Worm (Caenorhabditis elegans) whole organism, L3 larva: Measurements from ENCODE around the gene fmo-4.
A peak's percentile ranks its signal among the peaks of the same experiment; 100 is the strongest.

ENCODE experiments used
- R02D3.7 ChIP-seq: fragments of 150-350 bp; optimal IDR thresholded peaks from 2 replicates; lab custom pipeline; 2014; ENCODE audit warnings: missing biosample characterization, missing genetic modification characterization
- aly-2 ChIP-seq: fragments of 150-350 bp; optimal IDR thresholded peaks from 2 replicates; lab custom pipeline; 2014; ENCODE audit warnings: missing biosample characterization, missing genetic modification characterization
- ama-1 ChIP-seq: fragments of 150-350 bp; optimal IDR thresholded peaks from 2 replicates; lab custom pipeline; 2018
- ceh-16 ChIP-seq: sonication (generic microtip); optimal IDR thresholded peaks from 2 replicates; lab custom pipeline; 2017; ENCODE audit warnings: missing biosample characterization, missing genetic modification characterization
- ceh-28 ChIP-seq: fragments of 150-350 bp; optimal IDR thresholded peaks from 2 replicates; lab custom pipeline; 2014; ENCODE audit warnings: missing biosample characterization, missing genetic modification reagents, missing genetic modification characterization
- ceh-82 ChIP-seq: fragments of 150-350 bp; optimal IDR thresholded peaks from 2 replicates; lab custom pipeline; 2014; ENCODE audit warnings: missing biosample characterization, missing genetic modification characterization
- daf-12 ChIP-seq: fragments of 150-350 bp; optimal IDR thresholded peaks from 2 replicates; lab custom pipeline; 2014; ENCODE audit warnings: missing biosample characterization, missing genetic modification reagents, missing genetic modification characterization
- egl-27 ChIP-seq: sonication (generic microtip); optimal IDR thresholded peaks from 4 replicates; lab custom pipeline; 2017; ENCODE audit warnings: missing biosample characterization, missing genetic modification reagents, missing genetic modification characterization
- elt-2 ChIP-seq: sonication (generic microtip); optimal IDR thresholded peaks from 2 replicates; lab custom pipeline; 2016; ENCODE audit warnings: missing genetic modification reagents, mild to moderate bottlenecking, missing genetic modification characterization, missing compliant biosample characterization
- fkh-2 ChIP-seq: fragments of 150-350 bp; optimal IDR thresholded peaks from 2 replicates; lab custom pipeline; 2014; ENCODE audit warnings: missing biosample characterization, missing genetic modification reagents, missing genetic modification characterization
- fos-1 ChIP-seq: fragments of 150-350 bp; optimal IDR thresholded peaks from 2 replicates; lab custom pipeline; 2014; ENCODE audit warnings: missing biosample characterization, missing genetic modification characterization
- hmg-11 ChIP-seq: sonication (generic microtip); optimal IDR thresholded peaks from 2 replicates; lab custom pipeline; 2016; ENCODE audit warnings: missing genetic modification characterization, missing compliant biosample characterization
- jun-1 ChIP-seq: fragments of 150-350 bp; optimal IDR thresholded peaks from 2 replicates; lab custom pipeline; 2014; ENCODE audit warnings: missing biosample characterization, missing genetic modification reagents, missing genetic modification characterization
- lin-39 ChIP-seq: fragments of 150-350 bp; optimal IDR thresholded peaks from 2 replicates; lab custom pipeline; 2018; ENCODE audit warnings: missing biosample characterization, missing genetic modification reagents, missing genetic modification characterization
- lsy-12 ChIP-seq: sonication (generic microtip); optimal IDR thresholded peaks from 2 replicates; lab custom pipeline; 2016; ENCODE audit warnings: mild to moderate bottlenecking, missing genetic modification characterization, missing compliant biosample characterization
- mdl-1 ChIP-seq: fragments of 150-350 bp; optimal IDR thresholded peaks from 2 replicates; lab custom pipeline; 2014; ENCODE audit warnings: missing biosample characterization, missing genetic modification characterization
- mml-1 ChIP-seq: fragments of 150-350 bp; sonication (generic microtip); optimal IDR thresholded peaks from 3 replicates; lab custom pipeline; 2014; ENCODE audit warnings: missing biosample characterization, missing genetic modification characterization
- nfya-1 ChIP-seq: sonication (generic microtip); optimal IDR thresholded peaks from 2 replicates; lab custom pipeline; 2017; ENCODE audit warnings: missing genetic modification characterization, mild to moderate bottlenecking, missing compliant biosample characterization, antibody characterized with exemption, moderate library complexity; ENCODE audit not compliant: insufficient read depth
- nhr-11 ChIP-seq: fragments of 150-350 bp; optimal IDR thresholded peaks from 2 replicates; lab custom pipeline; 2014; ENCODE audit warnings: missing biosample characterization, missing genetic modification characterization
- nhr-23 ChIP-seq: fragments of 150-350 bp; optimal IDR thresholded peaks from 2 replicates; lab custom pipeline; 2014; ENCODE audit warnings: missing biosample characterization, missing genetic modification reagents, missing genetic modification characterization
- nhr-237 ChIP-seq: fragments of 150-350 bp; optimal IDR thresholded peaks from 2 replicates; lab custom pipeline; 2014; ENCODE audit warnings: missing biosample characterization, missing genetic modification characterization
- nhr-25 ChIP-seq: sonication (generic microtip); optimal IDR thresholded peaks from 2 replicates; lab custom pipeline; 2017; ENCODE audit warnings: missing biosample characterization, missing genetic modification characterization
- nhr-28 ChIP-seq: fragments of 150-350 bp; optimal IDR thresholded peaks from 2 replicates; lab custom pipeline; 2014; ENCODE audit warnings: missing biosample characterization, missing genetic modification characterization
- nhr-43 ChIP-seq: sonication (generic microtip); optimal IDR thresholded peaks from 2 replicates; lab custom pipeline; 2016; ENCODE audit warnings: mild to moderate bottlenecking, missing genetic modification characterization, missing compliant biosample characterization; ENCODE audit not compliant: poor library complexity, severe bottlenecking
- nhr-67 ChIP-seq: fragments of 150-350 bp; optimal IDR thresholded peaks from 2 replicates; lab custom pipeline; 2014; ENCODE audit warnings: missing biosample characterization, missing genetic modification characterization
- nhr-77 ChIP-seq: fragments of 150-350 bp; optimal IDR thresholded peaks from 2 replicates; lab custom pipeline; 2014; ENCODE audit warnings: missing biosample characterization, missing genetic modification characterization
- pha-4 ChIP-seq: fragments of 150-350 bp; optimal IDR thresholded peaks from 2 replicates; lab custom pipeline; 2014; ENCODE audit warnings: missing biosample characterization, missing genetic modification reagents, missing genetic modification characterization
- pqm-1 ChIP-seq: fragments of 150-350 bp; optimal IDR thresholded peaks from 2 replicates; lab custom pipeline; 2017; ENCODE audit warnings: missing biosample characterization, missing genetic modification characterization, inconsistent platforms
- skn-1 ChIP-seq: fragments of 150-350 bp; optimal IDR thresholded peaks from 2 replicates; lab custom pipeline; 2014; ENCODE audit warnings: missing biosample characterization, missing genetic modification characterization
- tbx-2 ChIP-seq: sonication (generic microtip); optimal IDR thresholded peaks from 2 replicates; lab custom pipeline; 2016; ENCODE audit warnings: mild to moderate bottlenecking, missing genetic modification characterization, missing compliant biosample characterization
- unc-62 ChIP-seq: fragments of 150-350 bp; sonication (generic microtip); optimal IDR thresholded peaks from 4 replicates; lab custom pipeline; 2014; ENCODE audit warnings: missing biosample characterization, missing genetic modification reagents, missing genetic modification characterization
- zag-1 ChIP-seq: fragments of 150-350 bp; optimal IDR thresholded peaks from 2 replicates; lab custom pipeline; 2014; ENCODE audit warnings: missing biosample characterization, missing genetic modification characterization
- ztf-11 ChIP-seq: fragments of 150-350 bp; optimal IDR thresholded peaks from 2 replicates; lab custom pipeline; 2014; ENCODE audit warnings: missing biosample characterization, missing genetic modification characterization
- ztf-4 ChIP-seq: fragments of 150-350 bp; optimal IDR thresholded peaks from 2 replicates; lab custom pipeline; 2014; ENCODE audit warnings: missing biosample characterization, missing genetic modification characterization

fmo-4 gene

ce11 chrV:13654394-13654792 is 47.9 kb upstream of the fmo-4 start:
- TF ChIP-seq nhr-43 (tag; lab: Kevin White, UChicago) (peak; percentile 34), ama-1 (lab: Kevin White, UChicago) (peak; percentile 70), pha-4 (peak; percentile 1), fkh-2 (tag; lab: Kevin White, UChicago) (no peak)
- TF ChIP-seq, all 47 proteins: peak for 3

ce11 chrV:13653713-13654393 is 47.4 kb upstream of the fmo-4 start, which contains the start of gene lpin-1:
Gene lpin-1 (minus strand): TSS chrV:13654129.
- TF ChIP-seq nhr-23 (tag; lab: Kevin White, UChicago) = peak; percentile 32
- peak; percentile 11 for TF ChIP-seq lsy-12 (tag; lab: Kevin White, UChicago)
- TF ChIP-seq nhr-43 (tag; lab: Kevin White, UChicago) = peak; percentile 0
- peak; percentile 72 for TF ChIP-seq elt-2 (tag; lab: Kevin White, UChicago)
- no peak for TF ChIP-seq nhr-237 (tag; lab: Kevin White, UChicago)
- TF ChIP-seq pha-4 = no peak
- no peak for TF ChIP-seq unc-62 (GFP tag; lab: Kevin White, UChicago)
- TF ChIP-seq pqm-1 (tag; lab: Kevin White, UChicago) = peak; percentile 79
- peak; percentile 19 for TF ChIP-seq nhr-25 (tag; lab: Kevin White, UChicago)

- TF ChIP-seq nhr-43 (tag; lab: Kevin White, UChicago) = peak; percentile 55
- peak; percentile 4 for TF ChIP-seq elt-2 (tag; lab: Kevin White, UChicago)
- no peak for TF ChIP-seq daf-12 (tag; lab: Kevin White, UChicago)
Observed at ce11 chrV:13652322-13652721, 45.8 kb upstream of the fmo-4 start.

DNA sequence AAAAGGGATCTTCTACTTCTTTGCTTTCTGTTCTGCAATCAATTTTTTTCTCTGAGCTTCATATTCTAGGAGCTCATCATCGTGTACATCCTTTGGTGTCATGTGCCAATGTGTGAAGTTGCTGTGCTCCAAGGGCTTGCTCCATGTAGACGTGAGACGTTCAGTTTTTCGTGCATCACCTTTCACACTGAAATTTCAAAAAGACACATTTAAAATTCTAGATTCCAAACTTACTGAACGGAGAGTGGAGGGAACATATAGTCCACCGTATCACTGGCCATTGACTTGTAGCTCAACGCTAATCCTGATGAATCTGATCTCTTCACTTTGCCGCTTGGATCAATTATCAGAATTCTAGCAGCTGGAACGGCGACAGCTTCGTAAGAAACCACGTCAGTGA is 44.3 kb upstream of the fmo-4 start:
- no peak for TF ChIP-seq unc-62 (GFP tag; lab: Kevin White, UChicago)
- no peak for TF ChIP-seq nhr-77 (tag; lab: Kevin White, UChicago)
- TF ChIP-seq jun-1 (tag; lab: Kevin White, UChicago) = no peak
- TF ChIP-seq nfya-1 (tag; lab: Kevin White, UChicago) = no peak
- no peak for TF ChIP-seq R02D3.7 (tag; lab: Kevin White, UChicago)
- no peak for TF ChIP-seq nhr-25 (tag; lab: Kevin White, UChicago)
- TF ChIP-seq hmg-11 (tag; lab: Kevin White, UChicago) = no peak
- no peak for TF ChIP-seq mdl-1 (tag; lab: Kevin White, UChicago)
- TF ChIP-seq nhr-11 (tag; lab: Kevin White, UChicago) = no peak
- no peak for TF ChIP-seq tbx-2 (tag; lab: Kevin White, UChicago)

ce11 chrV:13649730-13650349 is 43.3 kb upstream of the fmo-4 start, which contains the start of gene H37A05.4:
Gene H37A05.4 (minus strand): TSS chrV:13649780.
- TF ChIP-seq lin-39 (tag; lab: Kevin White, UChicago) (no peak), nhr-43 (tag; lab: Kevin White, UChicago) (peak; percentile 94), tbx-2 (tag; lab: Kevin White, UChicago) (peak; percentile 7), lsy-12 (tag; lab: Kevin White, UChicago) (peak; percentile 73), ceh-82 (tag; lab: Kevin White, UChicago) (no peak), ztf-4 (tag; lab: Kevin White, UChicago) (no peak), elt-2 (tag; lab: Kevin White, UChicago) (peak; percentile 40), nhr-23 (tag; lab: Kevin White, UChicago) (peak; percentile 35), zag-1 (tag; lab: Kevin White, UChicago) (no peak), skn-1 (tag; lab: Kevin White, UChicago) (no peak), ztf-11 (tag; lab: Kevin White, UChicago) (no peak), ama-1 (lab: Kevin White, UChicago) (peak; percentile 33), aly-2 (tag; lab: Kevin White, UChicago) (peak; percentile 18)
- TF ChIP-seq, all 47 proteins: peak for 7

DNA sequence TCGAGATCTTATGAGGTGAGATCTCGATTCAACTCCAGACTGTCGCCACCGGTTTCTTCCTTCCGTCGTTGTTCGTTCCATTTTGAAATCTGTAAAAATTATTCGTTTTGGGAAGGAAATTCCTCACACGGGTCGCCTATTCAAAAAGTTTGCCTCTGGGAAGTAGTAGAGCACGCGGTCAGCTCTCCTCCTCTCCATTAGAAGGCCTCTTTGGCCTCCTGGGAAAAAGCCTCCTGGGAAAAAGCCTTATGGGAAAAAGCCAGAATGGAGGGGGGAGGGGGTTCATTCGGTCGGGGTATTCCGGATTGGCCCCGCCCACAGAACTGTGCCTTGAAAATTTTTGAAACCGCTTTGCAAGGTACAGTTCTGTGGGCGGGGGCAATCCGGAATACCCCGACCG is 41.1 kb upstream of the fmo-4 start:
- TF ChIP-seq pha-4 = no peak
- no peak for TF ChIP-seq nhr-28
- no peak for TF ChIP-seq nhr-67 (tag; lab: Kevin White, UChicago)
- TF ChIP-seq fos-1 (tag; lab: Kevin White, UChicago) = no peak
- no peak for TF ChIP-seq nhr-25 (tag; lab: Kevin White, UChicago)
- TF ChIP-seq daf-12 (tag; lab: Kevin White, UChicago) = no peak
- no peak for TF ChIP-seq R02D3.7 (tag; lab: Kevin White, UChicago)
- no peak for TF ChIP-seq egl-27
- no peak for TF ChIP-seq ceh-28 (tag; lab: Kevin White, UChicago)
- no peak for TF ChIP-seq mml-1
- no peak for TF ChIP-seq aly-2 (tag; lab: Kevin White, UChicago)
- no peak for TF ChIP-seq unc-62 (GFP tag; lab: Kevin White, UChicago)
- TF ChIP-seq ztf-11 (tag; lab: Kevin White, UChicago) = no peak
- no peak for TF ChIP-seq ceh-16 (tag; lab: Kevin White, UChicago)
